Worm (Caenorhabditis elegans): ENCODE measurements around the gene nbs-1.

Gene nbs-1

ce11 chrII:11104162-11104561 lies 7.9 kb upstream of the nbs-1 start, which contains the start of gene C09H10.9:
C09H10.9 (plus strand) TSS chrII:11104462.
- TF ChIP-seq snu-23 (GFP tag; optimal IDR thresholded peaks at IDR 0.05), result no peak
- no peak for TF ChIP-seq unc-62 (GFP tag; optimal IDR thresholded peaks at IDR 0.05)
- no peak for TF ChIP-seq ceh-8 (GFP tag; optimal IDR thresholded peaks at IDR 0.05)
- no peak for TF ChIP-seq nhr-84 (tag; optimal IDR thresholded peaks at IDR 0.05)
- no peak for TF ChIP-seq fkh-10 (GFP tag; optimal IDR thresholded peaks at IDR 0.05)
- TF ChIP-seq efl-1 (optimal IDR thresholded peaks at IDR 0.05), result no peak
- no peak for TF ChIP-seq efl-1 (GFP tag; optimal IDR thresholded peaks at IDR 0.05 in 1 of 2)
- no peak for TF ChIP-seq ceh-82 (tag; optimal IDR thresholded peaks at IDR 0.05)
- no peak for TF ChIP-seq nhr-19 (GFP tag; conservative IDR thresholded peaks at IDR 0.05)
- TF ChIP-seq rnt-1 (tag; optimal IDR thresholded peaks at IDR 0.05), result no peak

- TF ChIP-seq jun-1 (tag; optimal IDR thresholded peaks at IDR 0.05) (no peak), lsy-2 (tag; optimal IDR thresholded peaks at IDR 0.05) (no peak), aha-1 (tag; optimal IDR thresholded peaks at IDR 0.05) (no peak), nhr-85 (tag) (no peak), mab-9 (GFP tag; IDR thresholded peaks at IDR 0.05) (no peak), F16B12.6 (tag; optimal IDR thresholded peaks at IDR 0.05) (no peak), ceh-63 (GFP tag; optimal IDR thresholded peaks at IDR 0.05) (no peak), unc-86 (tag; optimal IDR thresholded peaks at IDR 0.05) (no peak), aly-2 (tag; optimal IDR thresholded peaks at IDR 0.05) (no peak), unc-98 (GFP tag; IDR thresholded peaks at IDR 0.05) (no peak), hlh-4 (tag; optimal IDR thresholded peaks at IDR 0.05) (no peak), pqm-1 (tag; optimal IDR thresholded peaks at IDR 0.05) (no peak), zag-1 (tag; optimal IDR thresholded peaks at IDR 0.05) (no peak), efl-1 (optimal IDR thresholded peaks at IDR 0.05) (no peak), efl-1 (GFP tag; optimal IDR thresholded peaks at IDR 0.05 in 1 of 2) (no peak), lin-15B (tag; optimal IDR thresholded peaks at IDR 0.05) (no peak), fkh-4 (tag; optimal IDR thresholded peaks at IDR 0.05; ENCODE audit: borderline replicate concordance) (no peak), ama-1 (optimal IDR thresholded peaks at IDR 0.05) (no peak), nhr-19 (GFP tag; conservative IDR thresholded peaks at IDR 0.05) (no peak), nhr-71 (tag; optimal IDR thresholded peaks at IDR 0.05) (no peak), nhr-20 (tag; optimal IDR thresholded peaks at IDR 0.05) (no peak)
Measured at ce11 chrII:11103657-11104056, 7.4 kb upstream of the nbs-1 start, which contains the start of gene C09H10.5. C09H10.5 (minus strand) TSS chrII:11103757.

- TF ChIP-seq pqm-1 (tag; optimal IDR thresholded peaks at IDR 0.05) (no peak), nhr-84 (tag; optimal IDR thresholded peaks at IDR 0.05) (no peak), lin-15B (tag; optimal IDR thresholded peaks at IDR 0.05) (peak; percentile 10), hpl-2 (GFP tag; optimal IDR thresholded peaks at IDR 0.05) (no peak), pag-3 (tag; optimal IDR thresholded peaks at IDR 0.05; ENCODE audit: borderline replicate concordance, insufficient read depth) (no peak), F16B12.6 (tag; optimal IDR thresholded peaks at IDR 0.05) (peak; percentile 37), ceh-63 (GFP tag; optimal IDR thresholded peaks at IDR 0.05) (no peak), ceh-90 (tag; optimal IDR thresholded peaks at IDR 0.05) (no peak), zag-1 (tag; optimal IDR thresholded peaks at IDR 0.05) (no peak), nhr-76 (tag; optimal IDR thresholded peaks at IDR 0.05) (no peak), elt-3 (tag; optimal IDR thresholded peaks at IDR 0.05) (peak in 2 of 6 experiments; percentile 10 to 39), egl-27 (tag; optimal IDR thresholded peaks at IDR 0.05) (no peak), nhr-85 (tag) (peak; percentile 80), aha-1 (tag; optimal IDR thresholded peaks at IDR 0.05) (no peak), sox-4 (tag; optimal IDR thresholded peaks at IDR 0.05) (no peak), mdl-1 (tag; optimal IDR thresholded peaks at IDR 0.05) (peak in 1 of 2 experiments; percentile 51), irx-1 (tag; optimal IDR thresholded peaks at IDR 0.05) (no peak), ama-1 (optimal IDR thresholded peaks at IDR 0.05) (no peak), swsn-7 (tag; optimal IDR thresholded peaks at IDR 0.05) (peak; percentile 38), ztf-4 (tag; optimal IDR thresholded peaks at IDR 0.05) (no peak), lin-14 (GFP tag; optimal IDR thresholded peaks at IDR 0.05) (peak; percentile 94), vab-15 (tag; optimal IDR thresholded peaks at IDR 0.05) (no peak), C04F5.9 (tag; optimal IDR thresholded peaks at IDR 0.05) (no peak), skn-1 (tag; optimal IDR thresholded peaks at IDR 0.05) (peak; percentile 78), lin-35 (GFP tag; optimal IDR thresholded peaks at IDR 0.05) (peak; percentile 74 to 85), snu-23 (GFP tag; optimal IDR thresholded peaks at IDR 0.05) (peak; percentile 70), nhr-47 (tag; optimal IDR thresholded peaks at IDR 0.05) (peak; percentile 51), alr-1 (tag; optimal IDR thresholded peaks at IDR 0.05; ENCODE audit: borderline replicate concordance) (no peak), pax-3 (tag; optimal IDR thresholded peaks at IDR 0.05) (peak; percentile 23), mab-9 (GFP tag; IDR thresholded peaks at IDR 0.05) (no peak), jun-1 (tag; optimal IDR thresholded peaks at IDR 0.05) (no peak), nhr-28 (tag; optimal IDR thresholded peaks at IDR 0.05) (no peak), egl-13 (tag; optimal IDR thresholded peaks at IDR 0.05) (no peak), hlh-4 (tag; optimal IDR thresholded peaks at IDR 0.05) (no peak)
Measured at ce11 chrII:11103052-11103451, 6.8 kb upstream of the nbs-1 start.
